Worm (Caenorhabditis elegans): ENCODE results near the gene F58H1.8.

F58H1.8 gene

ce11 chrV:11941664-11942063 lies 6.7 kb downstream of the F58H1.8 start (continued):
- TF ChIP-seq madf-9 (GFP tag; conservative IDR thresholded peaks at IDR 0.05) (no peak), rbr-2 (tag; optimal IDR thresholded peaks at IDR 0.05) (no peak), nhr-25 (tag; optimal IDR thresholded peaks at IDR 0.05; ENCODE audit: borderline replicate concordance, insufficient read depth) (no peak), zip-11 (GFP tag; IDR thresholded peaks at IDR 0.05) (no peak), nhr-77 (tag; optimal IDR thresholded peaks at IDR 0.05) (peak; percentile 72), saeg-2 (GFP tag; IDR thresholded peaks at IDR 0.05) (no peak), Y75B8A.6 (GFP tag; IDR thresholded peaks at IDR 0.05) (no peak), mdt-29 (GFP tag; IDR thresholded peaks at IDR 0.05) (no peak), zag-1 (tag; optimal IDR thresholded peaks at IDR 0.05) (no peak), daf-19 (GFP tag; conservative IDR thresholded peaks at IDR 0.05) (no peak), tra-1 (GFP tag; IDR thresholded peaks at IDR 0.05) (no peak), F44E2.7 (GFP tag; IDR thresholded peaks at IDR 0.05) (no peak), T20F7.1 (GFP tag; optimal IDR thresholded peaks at IDR 0.05) (no peak), mxl-3 (GFP tag; optimal IDR thresholded peaks at IDR 0.05) (no peak), ceh-44 (GFP tag; IDR thresholded peaks at IDR 0.05) (no peak), lin-15B (tag; optimal IDR thresholded peaks at IDR 0.05) (no peak), lim-7 (GFP tag; IDR thresholded peaks at IDR 0.05) (no peak), cey-2 (tag; optimal IDR thresholded peaks at IDR 0.05; ENCODE audit: borderline replicate concordance, insufficient read depth) (no peak), mep-1 (tag; optimal IDR thresholded peaks at IDR 0.05) (no peak), F49E8.2 (tag; optimal IDR thresholded peaks at IDR 0.05; ENCODE audit: borderline replicate concordance) (no peak), zip-2 (tag; optimal IDR thresholded peaks at IDR 0.05) (no peak), lin-39 (tag; optimal IDR thresholded peaks at IDR 0.05) (no peak), lin-1 (GFP tag; IDR thresholded peaks at IDR 0.05) (peak; percentile 61; the same call in 1 of the 2 replicates), daf-16 (GFP tag; optimal IDR thresholded peaks at IDR 0.05) (no peak), daf-16 (tag; optimal IDR thresholded peaks at IDR 0.05) (peak; percentile 74), set-16 (GFP tag; IDR thresholded peaks at IDR 0.05) (no peak), lir-3 (tag; optimal IDR thresholded peaks at IDR 0.05) (no peak), gei-8 (GFP tag; optimal IDR thresholded peaks at IDR 0.05) (no peak), hif-1 (tag; optimal IDR thresholded peaks at IDR 0.05) (no peak), ZK546.5 (tag; optimal IDR thresholded peaks at IDR 0.05) (no peak), sdz-12 (GFP tag; optimal IDR thresholded peaks at IDR 0.05) (no peak), F37D6.2 (tag; optimal IDR thresholded peaks at IDR 0.05) (no peak), lin-29 (GFP tag; IDR thresholded peaks at IDR 0.05) (no peak), ceh-28 (tag; optimal IDR thresholded peaks at IDR 0.05) (no peak), unc-62 (GFP tag; optimal IDR thresholded peaks at IDR 0.05 in 1 of 2) (no peak), unc-62 (tag; optimal IDR thresholded peaks at IDR 0.05) (no peak), fkh-10 (GFP tag; optimal IDR thresholded peaks at IDR 0.05) (no peak), zfp-2 (tag; optimal IDR thresholded peaks at IDR 0.05) (no peak), snpc-1.2 (GFP tag; IDR thresholded peaks at IDR 0.05) (no peak), aha-1 (tag) (peak; percentile 61), ama-1 (optimal IDR thresholded peaks at IDR 0.05) (no peak), nhr-41 (GFP tag; IDR thresholded peaks at IDR 0.05) (no peak), nhr-11 (tag; optimal IDR thresholded peaks at IDR 0.05) (no peak), hmg-1.1 (GFP tag; IDR thresholded peaks at IDR 0.05) (no peak), ctbp-1 (GFP tag; IDR thresholded peaks at IDR 0.05) (no peak), daf-12 (tag; optimal IDR thresholded peaks at IDR 0.05) (no peak), dve-1 (tag; optimal IDR thresholded peaks at IDR 0.05; ENCODE audit: insufficient read depth) (peak; percentile 81), php-3 (GFP tag; IDR thresholded peaks at IDR 0.05) (peak; percentile 87), snpc-4 (tag; optimal IDR thresholded peaks at IDR 0.05) (no peak), T26A8.4 (GFP tag; IDR thresholded peaks at IDR 0.05) (no peak), pqm-1 (tag; optimal IDR thresholded peaks at IDR 0.05) (peak; percentile 61), madf-5 (GFP tag; IDR thresholded peaks at IDR 0.05) (no peak), ceh-20 (GFP tag; IDR thresholded peaks at IDR 0.05) (no peak)
